Fruit fly (Drosophila melanogaster): Measurements from ENCODE around the gene CG32161.

- TF ChIP-seq Dfd (GFP tag; optimal IDR thresholded peaks at IDR 0.05), result no peak
- TF ChIP-seq Dif (GFP tag; optimal IDR thresholded peaks at IDR 0.05; ENCODE audit: partially characterized antibody), result no peak
- no peak for TF ChIP-seq foxo (GFP tag; optimal IDR thresholded peaks at IDR 0.05)
- no peak for TF ChIP-seq tai (GFP tag; optimal IDR thresholded peaks at IDR 0.05)
- TF ChIP-seq pan (optimal IDR thresholded peaks at IDR 0.05), result no peak
- TF ChIP-seq OdsH (GFP tag; optimal IDR thresholded peaks at IDR 0.05), result no peak
- TF ChIP-seq sv (GFP tag; optimal IDR thresholded peaks at IDR 0.05), result no peak
- TF ChIP-seq Jra (GFP tag; optimal IDR thresholded peaks at IDR 0.05), result no peak
- no peak for TF ChIP-seq HLH106 (tag; optimal IDR thresholded peaks at IDR 0.05)
- TF ChIP-seq lola (GFP tag; optimal IDR thresholded peaks at IDR 0.05), result no peak
- TF ChIP-seq Abd-B (GFP tag; optimal IDR thresholded peaks at IDR 0.05), result no peak
Measured at dm6 chr3L:16813984-16814383, 32.0 kb upstream of the CG32161 start.
